Worm (Caenorhabditis elegans) whole organism, late embryonic: ENCODE measurements around the gene C18E9.8.

Source experiments
- C08G9.2 ChIP-seq: sonication (generic microtip); optimal IDR thresholded peaks from 2 replicates; lab custom pipeline; 2016; ENCODE audit warnings: mild to moderate bottlenecking, missing genetic modification characterization, moderate library complexity, missing compliant biosample characterization
- C38D4.7 ChIP-seq: fragments of 200-800 bp; sonication (Bioruptor generic); optimal IDR thresholded peaks from 2 replicates; lab custom pipeline; 2018; ENCODE audit warnings: mild to moderate bottlenecking, missing genetic modification characterization, moderate library complexity, missing compliant biosample characterization
- F13H6.1 ChIP-seq: sonication (generic microtip); optimal IDR thresholded peaks from 2 replicates; lab custom pipeline; 2016; ENCODE audit warnings: missing genetic modification characterization, missing compliant biosample characterization
- K09A11.1 ChIP-seq: sonication (generic microtip); optimal IDR thresholded peaks from 2 replicates; lab custom pipeline; 2017; ENCODE audit warnings: antibody characterized with exemption, mild to moderate bottlenecking, missing genetic modification characterization, missing compliant biosample characterization; ENCODE audit not compliant: insufficient read depth
- T23F11.4 ChIP-seq: fragments of 200-800 bp; sonication (Bioruptor generic); optimal IDR thresholded peaks from 2 replicates; lab custom pipeline; 2018; ENCODE audit warnings: mild to moderate bottlenecking, missing genetic modification characterization, missing compliant biosample characterization
- Y22D7AL.16 ChIP-seq: sonication (generic microtip); optimal IDR thresholded peaks from 2 replicates; lab custom pipeline; 2016; ENCODE audit warnings: missing genetic modification characterization, missing compliant biosample characterization
- ama-1 ChIP-seq: fragments of 150-350 bp; optimal IDR thresholded peaks from 2 replicates; lab custom pipeline; 2014
- ceh-18 ChIP-seq: sonication (generic microtip); optimal IDR thresholded peaks from 2 replicates; lab custom pipeline; 2016; ENCODE audit warnings: missing genetic modification characterization, missing compliant biosample characterization
- ceh-19 ChIP-seq: fragments of 200-800 bp; sonication (Bioruptor generic); optimal IDR thresholded peaks from 2 replicates; lab custom pipeline; 2018; ENCODE audit warnings: mild to moderate bottlenecking, missing genetic modification characterization, missing compliant biosample characterization
- ceh-2 ChIP-seq: sonication (generic microtip); optimal IDR thresholded peaks from 2 replicates; lab custom pipeline; 2016; ENCODE audit warnings: missing genotype, missing genetic modification characterization, missing compliant biosample characterization
- ceh-22 ChIP-seq: sonication (generic microtip); optimal IDR thresholded peaks from 2 replicates; lab custom pipeline; 2017; ENCODE audit warnings: missing biosample characterization, missing genetic modification characterization
- ceh-30 ChIP-seq: fragments of 150-350 bp; optimal IDR thresholded peaks from 2 replicates; lab custom pipeline; 2014; ENCODE audit warnings: missing biosample characterization, missing genetic modification characterization
- ceh-34 ChIP-seq: sonication (generic microtip); optimal IDR thresholded peaks from 2 replicates; lab custom pipeline; 2016; ENCODE audit warnings: mild to moderate bottlenecking, missing genetic modification characterization, missing compliant biosample characterization
- ceh-45 ChIP-seq: fragments of 200-800 bp; sonication (Bioruptor generic); IDR thresholded peaks from 2 replicates; pipeline ENCODE4 v1.3.6; 2022; ENCODE audit warnings: missing genetic modification reagents, missing genetic modification characterization, missing compliant biosample characterization
- ceh-48 ChIP-seq: sonication (generic microtip); optimal IDR thresholded peaks from 2 replicates; lab custom pipeline; 2016; ENCODE audit warnings: missing genetic modification characterization, inconsistent platforms, missing compliant biosample characterization
- ceh-9 ChIP-seq: sonication (generic microtip); optimal IDR thresholded peaks from 2 replicates; lab custom pipeline; 2016; ENCODE audit warnings: mild to moderate bottlenecking, missing genetic modification characterization, inconsistent platforms, missing compliant biosample characterization
- dmd-4 ChIP-seq: sonication (generic microtip); optimal IDR thresholded peaks from 2 replicates; lab custom pipeline; 2016; ENCODE audit warnings: borderline replicate concordance, missing genetic modification characterization, missing compliant biosample characterization
- dve-1 ChIP-seq: sonication (generic microtip); optimal IDR thresholded peaks from 2 replicates; lab custom pipeline; 2017; ENCODE audit warnings: antibody characterized with exemption, mild to moderate bottlenecking, missing genetic modification characterization, missing compliant biosample characterization
- elt-2 ChIP-seq: sonication (generic microtip); optimal IDR thresholded peaks from 2 replicates; lab custom pipeline; 2016; ENCODE audit warnings: missing genetic modification reagents, missing genetic modification characterization, missing compliant biosample characterization
- elt-4 ChIP-seq: sonication (generic microtip); optimal IDR thresholded peaks from 2 replicates; lab custom pipeline; 2016; ENCODE audit warnings: missing genetic modification characterization, missing compliant biosample characterization
- fax-1 ChIP-seq: sonication (generic microtip); optimal IDR thresholded peaks from 2 replicates; lab custom pipeline; 2016; ENCODE audit warnings: missing genotype, missing genetic modification characterization, missing compliant biosample characterization
- gmeb-2 ChIP-seq: sonication (generic microtip); optimal IDR thresholded peaks from 2 replicates; lab custom pipeline; 2016; ENCODE audit warnings: missing genetic modification characterization, inconsistent platforms, missing compliant biosample characterization
- hlh-15 ChIP-seq: sonication (generic microtip); optimal IDR thresholded peaks from 2 replicates; lab custom pipeline; 2016; ENCODE audit warnings: missing genetic modification characterization, missing compliant biosample characterization
- lim-6 ChIP-seq: sonication (generic microtip); optimal IDR thresholded peaks from 2 replicates; lab custom pipeline; 2016; ENCODE audit warnings: missing genetic modification characterization, missing compliant biosample characterization
- lin-11 ChIP-seq: fragments of 200-800 bp; sonication (Bioruptor generic); optimal IDR thresholded peaks from 2 replicates; lab custom pipeline; 2018; ENCODE audit warnings: mild to moderate bottlenecking, missing genetic modification characterization, missing compliant biosample characterization
- mec-3 ChIP-seq: sonication (generic microtip); optimal IDR thresholded peaks from 2 replicates; lab custom pipeline; 2016; ENCODE audit warnings: borderline replicate concordance, missing genetic modification characterization, missing compliant biosample characterization
- nhr-11 ChIP-seq: fragments of 150-350 bp; optimal IDR thresholded peaks from 2 replicates; lab custom pipeline; 2014; ENCODE audit warnings: missing biosample characterization, missing genetic modification characterization
- nhr-232 ChIP-seq: sonication (generic microtip); optimal IDR thresholded peaks from 2 replicates; lab custom pipeline; 2016; ENCODE audit warnings: missing genetic modification characterization, missing compliant biosample characterization
- npax-4 ChIP-seq: sonication (generic microtip); optimal IDR thresholded peaks from 2 replicates; lab custom pipeline; 2016; ENCODE audit warnings: missing genetic modification characterization, missing compliant biosample characterization
- odd-2 ChIP-seq: sonication (generic microtip); optimal IDR thresholded peaks from 2 replicates; lab custom pipeline; 2017; ENCODE audit warnings: antibody characterized with exemption, mild to moderate bottlenecking, missing genetic modification characterization, missing compliant biosample characterization
- pax-1 ChIP-seq: fragments of 150-350 bp; optimal IDR thresholded peaks from 2 replicates; lab custom pipeline; 2014; ENCODE audit warnings: missing biosample characterization, missing genetic modification characterization
- pha-4 ChIP-seq: fragments of 150-350 bp; optimal IDR thresholded peaks from 2 replicates; lab custom pipeline; 2018; ENCODE audit warnings: missing biosample characterization, missing genetic modification reagents, missing genetic modification characterization
- pqm-1 ChIP-seq: sonication (generic microtip); optimal IDR thresholded peaks from 2 replicates; lab custom pipeline; 2016; ENCODE audit warnings: missing genetic modification characterization, missing compliant biosample characterization
- sdc-2 ChIP-seq: sonication (generic microtip); optimal IDR thresholded peaks from 2 replicates; lab custom pipeline; 2016; ENCODE audit warnings: missing genotype, missing genetic modification characterization, missing compliant biosample characterization
- sox-2 ChIP-seq: fragments of 200-800 bp; sonication (Bioruptor generic); IDR thresholded peaks from 2 replicates; pipeline ENCODE4 v1.3.6; 2022; ENCODE audit warnings: missing genetic modification reagents, missing genetic modification characterization, missing compliant biosample characterization
- tbx-2 ChIP-seq: sonication (generic microtip); optimal IDR thresholded peaks from 2 replicates; lab custom pipeline; 2016; ENCODE audit warnings: missing genetic modification characterization, missing compliant biosample characterization
- tbx-7 ChIP-seq: sonication (generic microtip); optimal IDR thresholded peaks from 2 replicates; lab custom pipeline; 2016; ENCODE audit warnings: missing genotype, missing genetic modification characterization, missing compliant biosample characterization
- ttx-3 ChIP-seq: sonication (generic microtip); optimal IDR thresholded peaks from 2 replicates; lab custom pipeline; 2016; ENCODE audit warnings: missing genetic modification reagents, missing genetic modification characterization, missing compliant biosample characterization
- unc-42 ChIP-seq: sonication (generic microtip); optimal IDR thresholded peaks from 2 replicates; lab custom pipeline; 2016; ENCODE audit warnings: missing genotype, missing genetic modification characterization, missing compliant biosample characterization
- unc-55 ChIP-seq: sonication (generic microtip); optimal IDR thresholded peaks from 2 replicates; lab custom pipeline; 2017; ENCODE audit warnings: missing biosample characterization, missing genetic modification reagents, missing genetic modification characterization
- zip-5 ChIP-seq: sonication (generic microtip); optimal IDR thresholded peaks from 2 replicates; lab custom pipeline; 2016; ENCODE audit warnings: missing genetic modification characterization, missing compliant biosample characterization
- ztf-16 ChIP-seq: sonication (generic microtip); optimal IDR thresholded peaks from 2 replicates; lab custom pipeline; 2017; ENCODE audit warnings: missing genetic modification characterization, missing compliant biosample characterization

Gene C18E9.8

ce11 chrII:8969251-8970183 lies 18.3 kb downstream of the C18E9.8 start, which contains the start of the genes szy-20 and C18E9.5 (continued):
- peak; percentile 1 for TF ChIP-seq K09A11.1 (tag; lab: Kevin White, UChicago)
- no peak for TF ChIP-seq nhr-11
- TF ChIP-seq dmd-4 = no peak
- TF ChIP-seq pqm-1 (tag; lab: Kevin White, UChicago) = no peak
- peak; percentile 28 for TF ChIP-seq tbx-2 (tag; lab: Kevin White, UChicago)
- no peak for TF ChIP-seq npax-4 (tag; lab: Kevin White, UChicago)
- no peak for TF ChIP-seq hlh-15 (tag; lab: Kevin White, UChicago)
- no peak for TF ChIP-seq sdc-2 (tag; lab: Kevin White, UChicago)
- no peak for TF ChIP-seq sox-2 (GFP tag; lab: Robert Waterston, UW)
- TF ChIP-seq ceh-22 = no peak
- peak; percentile 26 for TF ChIP-seq elt-2
- TF ChIP-seq C38D4.7 (GFP tag; lab: Kevin White, UChicago) = no peak
- TF ChIP-seq mec-3 (tag; lab: Kevin White, UChicago) = no peak
- no peak for TF ChIP-seq Y22D7AL.16 (tag; lab: Kevin White, UChicago)
- no peak for TF ChIP-seq F13H6.1 (tag; lab: Kevin White, UChicago)
- peak; percentile 14 for TF ChIP-seq tbx-7 (tag; lab: Kevin White, UChicago)
- TF ChIP-seq ceh-19 = peak; percentile 34
- no peak for TF ChIP-seq lin-11 (tag; lab: Kevin White, UChicago)
- no peak for TF ChIP-seq C08G9.2 (tag; lab: Kevin White, UChicago)
- peak; percentile 66 for TF ChIP-seq ceh-34 (tag; lab: Kevin White, UChicago)
- TF ChIP-seq elt-4 (tag; lab: Kevin White, UChicago) = no peak
- no peak for TF ChIP-seq ama-1 (lab: Kevin White, UChicago)
- TF ChIP-seq lim-6 (tag; lab: Kevin White, UChicago) = no peak
- no peak for TF ChIP-seq ceh-9 (tag; lab: Kevin White, UChicago)
- TF ChIP-seq ceh-2 (tag; lab: Kevin White, UChicago) = peak; percentile 24
- TF ChIP-seq fax-1 = no peak
- TF ChIP-seq ztf-16 (tag; lab: Kevin White, UChicago) = no peak
- peak; percentile 24 for TF ChIP-seq ceh-48
- no peak for TF ChIP-seq pha-4
- no peak for TF ChIP-seq ceh-30 (tag; lab: Kevin White, UChicago)
- peak; percentile 28 for TF ChIP-seq dve-1 (tag; lab: Kevin White, UChicago)
- TF ChIP-seq unc-42 (tag; lab: Kevin White, UChicago) = peak; percentile 67

ce11 chrII:8964835-8965234 lies 23.0 kb downstream of the C18E9.8 start, which contains the start of the genes ndub-3 and C18E9.2:
Gene ndub-3, minus strand, starts transcription at chrII:8964890.
Gene C18E9.2, plus strand, starts transcription at chrII:8965006.
- TF ChIP-seq ttx-3 (tag; lab: Kevin White, UChicago) (peak; percentile 14), npax-4 (tag; lab: Kevin White, UChicago) (no peak), odd-2 (tag; lab: Kevin White, UChicago) (no peak)

ce11 chrII:8964049-8964448 lies 23.8 kb downstream of the C18E9.8 start, which contains the start of gene sftd-3:
Gene sftd-3, minus strand, starts transcription at chrII:8964149.
- TF ChIP-seq nhr-232 (tag; lab: Kevin White, UChicago) (no peak), tbx-7 (tag; lab: Kevin White, UChicago) (no peak), ztf-16 (tag; lab: Kevin White, UChicago) (no peak), ceh-45 (GFP tag; lab: Robert Waterston, UW) (no peak), nhr-11 (no peak), ceh-18 (tag; lab: Kevin White, UChicago) (no peak), ttx-3 (tag; lab: Kevin White, UChicago) (no peak), zip-5 (tag; lab: Kevin White, UChicago) (no peak), unc-55 (GFP tag; lab: Kevin White, UChicago) (no peak), lim-6 (tag; lab: Kevin White, UChicago) (no peak), tbx-2 (tag; lab: Kevin White, UChicago) (no peak), pax-1 (tag; lab: Kevin White, UChicago) (no peak), T23F11.4 (no peak), gmeb-2 (tag; lab: Kevin White, UChicago) (no peak), C08G9.2 (tag; lab: Kevin White, UChicago) (no peak), hlh-15 (tag; lab: Kevin White, UChicago) (no peak)
